Worm (Caenorhabditis elegans) whole organism, L4/young adult: ENCODE data around the gene fmi-1.

ENCODE experiments used
- W03F9.2 ChIP-seq: fragments of 150-350 bp; optimal IDR thresholded peaks from 2 replicates; lab custom pipeline; 2014; ENCODE audit warnings: missing biosample characterization, missing genetic modification characterization
- dao-5 ChIP-seq: sonication (generic microtip); optimal IDR thresholded peaks from 2 replicates; lab custom pipeline; 2016; ENCODE audit warnings: missing genotype, missing genetic modification characterization, moderate library complexity, missing compliant biosample characterization
- him-1 ChIP-seq: sonication (generic microtip); optimal IDR thresholded peaks from 2 replicates; lab custom pipeline; 2016; ENCODE audit warnings: missing genotype, missing genetic modification reagents, missing genetic modification characterization, missing compliant biosample characterization

DNA sequence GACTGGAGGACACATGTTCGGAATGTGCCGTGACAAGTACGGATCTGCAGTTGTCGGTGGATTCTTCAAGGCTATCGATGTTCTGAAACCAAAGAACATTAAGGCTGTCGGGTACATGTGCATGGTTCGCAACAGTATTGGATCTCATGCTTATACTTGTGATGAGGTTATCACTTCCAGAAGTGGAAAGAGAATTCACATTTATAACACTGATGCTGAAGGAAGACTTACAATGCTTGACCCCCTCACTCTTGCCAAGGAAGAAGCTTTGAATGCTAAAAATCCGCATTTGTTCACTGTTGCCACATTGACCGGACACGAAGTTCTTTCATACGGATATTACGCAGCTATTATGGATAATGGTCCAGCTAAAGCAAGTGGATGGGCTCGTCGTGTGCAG is 26.2 kb downstream of the fmi-1 start:
- no peak for TF ChIP-seq him-1
- no peak for TF ChIP-seq W03F9.2 (tag; lab: Kevin White, UChicago)
- no peak for TF ChIP-seq dao-5 (tag; lab: Kevin White, UChicago)
